Worm (Caenorhabditis elegans): ENCODE measurements around the gene ham-1.

DNA sequence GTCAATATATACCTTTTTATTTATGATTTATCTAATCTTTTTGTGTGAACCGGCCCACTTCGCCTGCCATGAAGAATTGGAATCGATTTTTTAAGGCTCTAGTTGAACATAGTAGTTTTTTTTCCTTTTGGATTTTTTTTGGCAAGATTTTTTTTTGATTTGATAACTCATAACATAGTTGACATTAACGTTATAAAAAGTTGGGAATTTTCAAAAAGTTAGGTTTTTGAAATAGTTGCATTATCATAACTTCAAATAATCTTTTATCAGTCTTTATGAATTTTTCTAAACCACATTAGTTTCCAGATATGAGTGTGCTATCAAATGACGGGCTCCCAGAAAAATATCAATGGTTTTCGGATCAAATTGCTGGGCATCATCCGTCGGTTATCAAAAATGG is 5.8 kb downstream of the ham-1 start, which contains the start of gene ipmk-1:
- no peak for TF ChIP-seq F37B4.10 (GFP tag; IDR thresholded peaks at IDR 0.05)
- no peak for TF ChIP-seq T07F8.4 (tag; optimal IDR thresholded peaks at IDR 0.05)
- no peak for TF ChIP-seq ama-1 (optimal IDR thresholded peaks at IDR 0.05)
- no peak for TF ChIP-seq ama-1 (GFP tag; optimal IDR thresholded peaks at IDR 0.05)
- TF ChIP-seq him-1 (tag; optimal IDR thresholded peaks at IDR 0.05) = no peak
- no peak for TF ChIP-seq ztf-6 (GFP tag; IDR thresholded peaks at IDR 0.05)
- no peak for TF ChIP-seq F23B12.7 (tag; optimal IDR thresholded peaks at IDR 0.05; ENCODE audit: insufficient read depth)
- no peak for TF ChIP-seq lir-1 (GFP tag; conservative IDR thresholded peaks at IDR 0.05)
